Fruit fly (Drosophila melanogaster) whole organism, embryonic: ENCODE data around the gene CG3556.

Experiments
- Aef1 ChIP-seq: fragments of 200-800 bp; sonication (Bioruptor generic); IDR thresholded peaks from 3 replicates; pipeline ENCODE4 v1.3.6; 2022; ENCODE audit warnings: missing biosample characterization, missing genetic modification characterization
- Bgb ChIP-seq: fragments of 200-800 bp; sonication (Bioruptor generic); IDR thresholded peaks from 2 replicates; pipeline ENCODE4 v1.3.6; 2022; ENCODE audit warnings: missing biosample characterization, missing genetic modification characterization; ENCODE audit not compliant: partially characterized antibody
- C15 ChIP-seq: fragments of 200-800 bp; sonication (Bioruptor generic); IDR thresholded peaks from 3 replicates; pipeline ENCODE4 v1.3.6; 2022; ENCODE audit warnings: missing biosample characterization, missing genetic modification characterization
- CG10979 ChIP-seq: fragments of 200-800 bp; sonication (Bioruptor generic); optimal IDR thresholded peaks from 2 replicates; lab custom pipeline; 2018; ENCODE audit warnings: missing biosample characterization, mild to moderate bottlenecking, missing genetic modification characterization, moderate library complexity
- CG11504 ChIP-seq: fragments of 200-800 bp; sonication (Bioruptor generic); optimal IDR thresholded peaks from 3 replicates; lab custom pipeline; 2019; ENCODE audit warnings: missing biosample characterization, mild to moderate bottlenecking, missing genetic modification characterization, moderate library complexity
- CG13287 ChIP-seq: fragments of 200-800 bp; sonication (Bioruptor generic); IDR thresholded peaks from 2 replicates; pipeline ENCODE4 v1.3.6; 2022; ENCODE audit warnings: missing biosample characterization, missing genetic modification characterization; ENCODE audit not compliant: partially characterized antibody
- CG15696 ChIP-seq: fragments of 200-800 bp; sonication (Bioruptor generic); optimal IDR thresholded peaks from 2 replicates; lab custom pipeline; 2019; ENCODE audit warnings: missing biosample characterization, mild to moderate bottlenecking, missing genetic modification characterization, moderate library complexity
- CG1647 ChIP-seq: fragments of 200-800 bp; sonication (Bioruptor generic); optimal IDR thresholded peaks from 3 replicates; lab custom pipeline; 2016; ENCODE audit warnings: missing biosample characterization, missing genetic modification characterization
- CG17385 ChIP-seq: fragments of 200-800 bp; sonication (Bioruptor generic); optimal IDR thresholded peaks from 3 replicates; lab custom pipeline; 2018; ENCODE audit warnings: missing biosample characterization, mild to moderate bottlenecking, missing genetic modification characterization
- CG17802 ChIP-seq: fragments of 200-800 bp; sonication (Bioruptor generic); optimal IDR thresholded peaks from 2 replicates; lab custom pipeline; 2018; ENCODE audit warnings: missing biosample characterization, mild to moderate bottlenecking, missing genetic modification characterization, moderate library complexity
- CG18011 ChIP-seq: fragments of 200-800 bp; sonication (Bioruptor generic); optimal IDR thresholded peaks from 2 replicates; lab custom pipeline; 2017; ENCODE audit warnings: missing biosample characterization, missing genetic modification characterization, mild to moderate bottlenecking, moderate library complexity, missing genotype
- CG1832 ChIP-seq: fragments of 200-800 bp; sonication (Bioruptor generic); optimal IDR thresholded peaks from 2 replicates; lab custom pipeline; 2017; ENCODE audit warnings: missing biosample characterization, mild to moderate bottlenecking, missing genetic modification characterization, inconsistent platforms
- CG2678 ChIP-seq: fragments of 200-800 bp; sonication (Bioruptor generic); optimal IDR thresholded peaks from 3 replicates; lab custom pipeline; 2019; ENCODE audit warnings: missing biosample characterization, mild to moderate bottlenecking, missing genetic modification characterization, moderate library complexity
- CG31365 ChIP-seq: fragments of 200-800 bp; sonication (Bioruptor generic); optimal IDR thresholded peaks from 2 replicates; lab custom pipeline; 2018; ENCODE audit warnings: missing biosample characterization, mild to moderate bottlenecking, missing genetic modification characterization
- CG31441 ChIP-seq: fragments of 200-800 bp; sonication (Bioruptor generic); IDR thresholded peaks from 2 replicates; pipeline ENCODE4 v1.3.6; 2022; ENCODE audit warnings: missing biosample characterization, missing genetic modification characterization
- CG33213 ChIP-seq: fragments of 200-800 bp; sonication (Bioruptor generic); optimal IDR thresholded peaks from 3 replicates; lab custom pipeline; 2016; ENCODE audit warnings: missing biosample characterization, missing genetic modification characterization
- CG4404 ChIP-seq: fragments of 200-800 bp; sonication (Bioruptor generic); IDR thresholded peaks from 2 replicates; pipeline ENCODE4 v1.3.6; 2022; ENCODE audit warnings: missing biosample characterization, missing genetic modification characterization
- CG7271 ChIP-seq: fragments of 200-800 bp; sonication (Bioruptor generic); optimal IDR thresholded peaks from 2 replicates; lab custom pipeline; 2018; ENCODE audit warnings: missing biosample characterization, mild to moderate bottlenecking, missing genetic modification characterization, moderate library complexity
- CG8290 ChIP-seq, 3 experiments: fragments of 200-800 bp; sonication (Bioruptor generic); optimal IDR thresholded peaks; 2 replicates each; lab custom pipeline; 2016 to 2019; ENCODE audit warnings: missing biosample characterization in 3 of 3, missing genetic modification characterization in 3 of 3, mild to moderate bottlenecking in 2 of 3, moderate library complexity in 1 of 3
- CHES-1-like ChIP-seq: fragments of 200-800 bp; sonication (Bioruptor generic); optimal IDR thresholded peaks from 2 replicates; lab custom pipeline; 2016; ENCODE audit warnings: missing biosample characterization, missing genetic modification characterization
- CoRest ChIP-seq: fragments of 200-800 bp; sonication (Bioruptor generic); optimal IDR thresholded peaks from 3 replicates; lab custom pipeline; 2018; ENCODE audit warnings: missing biosample characterization, mild to moderate bottlenecking, missing genetic modification characterization, moderate library complexity
- D19A ChIP-seq: fragments of 200-800 bp; optimal IDR thresholded peaks from 3 replicates; lab custom pipeline; 2019; ENCODE audit warnings: missing biosample characterization, mild to moderate bottlenecking, missing genetic modification characterization, moderate library complexity
- Eip74EF ChIP-seq, 2 experiments: fragments of 200-800 bp in 1 of 2; fragments of >200 bp in 1 of 2; sonication (Bioruptor generic) in 1 of 2; optimal IDR thresholded peaks; 2 replicates each; lab custom pipeline; 2017 to 2019; ENCODE audit warnings: missing biosample characterization in 2 of 2, missing genetic modification characterization in 2 of 2, mild to moderate bottlenecking in 1 of 2, moderate library complexity in 1 of 2
- Hand ChIP-seq: fragments of 200-800 bp; sonication (Bioruptor generic); optimal IDR thresholded peaks from 2 replicates; lab custom pipeline; 2017; ENCODE audit warnings: mild to moderate bottlenecking, missing biosample characterization, missing genetic modification reagents, missing genetic modification characterization
- Hr3 ChIP-seq: fragments of 200-800 bp; sonication (Bioruptor generic); optimal IDR thresholded peaks from 3 replicates; lab custom pipeline; 2016; ENCODE audit warnings: missing biosample characterization, missing genetic modification characterization
- NfI ChIP-seq: fragments of 200-800 bp; sonication (Bioruptor generic); optimal IDR thresholded peaks from 3 replicates; lab custom pipeline; 2018; ENCODE audit warnings: missing biosample characterization, mild to moderate bottlenecking, missing genetic modification characterization, moderate library complexity
- Ravus ChIP-seq: fragments of 200-800 bp; sonication (Bioruptor generic); IDR thresholded peaks from 2 replicates; pipeline ENCODE4 v1.3.6; 2022; ENCODE audit warnings: missing biosample characterization, missing genetic modification characterization
- Rx ChIP-seq: fragments of 200-800 bp; sonication (Bioruptor generic); IDR thresholded peaks from 2 replicates; pipeline ENCODE4 v1.3.6; 2022; ENCODE audit warnings: missing biosample characterization, missing genetic modification characterization
- Six4 ChIP-seq: fragments of 200-800 bp; sonication (Bioruptor generic); optimal IDR thresholded peaks from 2 replicates; lab custom pipeline; 2016; ENCODE audit warnings: missing biosample characterization, missing genetic modification characterization
- YL-1 ChIP-seq: fragments of 200-800 bp; sonication (Bioruptor generic); optimal IDR thresholded peaks from 3 replicates; lab custom pipeline; 2017; ENCODE audit warnings: missing biosample characterization, mild to moderate bottlenecking, missing genetic modification characterization
- ase ChIP-seq: fragments of 200-800 bp; sonication (Bioruptor generic); IDR thresholded peaks from 3 replicates; pipeline ENCODE4 v1.3.6; 2022; ENCODE audit warnings: missing biosample characterization, missing genetic modification characterization
- bsh ChIP-seq, 2 experiments: fragments of 200-800 bp; sonication (Bioruptor generic); optimal IDR thresholded peaks; 2 replicates each; lab custom pipeline; 2017 to 2018; ENCODE audit warnings: mild to moderate bottlenecking in 2 of 2, missing biosample characterization in 2 of 2, missing genetic modification characterization in 2 of 2, moderate library complexity in 1 of 2
- chm ChIP-seq: fragments of 200-800 bp; sonication (Bioruptor generic); IDR thresholded peaks from 2 replicates; pipeline ENCODE4 v1.3.6; 2022; ENCODE audit warnings: missing biosample characterization, missing genetic modification characterization
- dimm ChIP-seq: fragments of 200-800 bp; sonication (Bioruptor generic); IDR thresholded peaks from 2 replicates; pipeline ENCODE4 v1.3.6; 2022; ENCODE audit warnings: missing biosample characterization, missing genetic modification characterization
- fd96Cb ChIP-seq: fragments of 200-800 bp; sonication (Bioruptor generic); optimal IDR thresholded peaks from 2 replicates; lab custom pipeline; 2018; ENCODE audit warnings: missing biosample characterization, mild to moderate bottlenecking, missing genetic modification characterization, moderate library complexity
- ftz-f1 ChIP-seq: fragments of 200-800 bp; sonication (Bioruptor generic); optimal IDR thresholded peaks from 2 replicates; lab custom pipeline; 2016; ENCODE audit warnings: missing biosample characterization, missing genetic modification characterization
- knrl ChIP-seq: fragments of 200-800 bp; sonication (Bioruptor generic); IDR thresholded peaks from 3 replicates; pipeline ENCODE4 v1.3.6; 2022; ENCODE audit warnings: missing biosample characterization, missing genetic modification characterization; ENCODE audit not compliant: partially characterized antibody
- lab ChIP-seq: fragments of 200-800 bp; sonication (Bioruptor generic); optimal IDR thresholded peaks from 3 replicates; lab custom pipeline; 2017; ENCODE audit warnings: missing biosample characterization, missing genetic modification characterization, mild to moderate bottlenecking, moderate library complexity, missing genetic modification reagents
- mld ChIP-seq: fragments of 200-800 bp; sonication (Bioruptor generic); IDR thresholded peaks from 3 replicates; pipeline ENCODE4 v1.3.6; 2022; ENCODE audit warnings: missing biosample characterization, missing genetic modification characterization; ENCODE audit not compliant: partially characterized antibody
- nerfin-1 ChIP-seq: fragments of 200-800 bp; sonication (Bioruptor generic); optimal IDR thresholded peaks from 3 replicates; lab custom pipeline; 2019; ENCODE audit warnings: missing biosample characterization, mild to moderate bottlenecking, missing genetic modification characterization, moderate library complexity
- onecut ChIP-seq: fragments of 200-800 bp; sonication (Bioruptor generic); IDR thresholded peaks from 2 replicates; pipeline ENCODE4 v1.3.6; 2022; ENCODE audit warnings: missing biosample characterization, missing genetic modification characterization
- pum ChIP-seq: fragments of 200-800 bp; sonication (Bioruptor generic); optimal IDR thresholded peaks from 2 replicates; lab custom pipeline; 2016; ENCODE audit warnings: missing biosample characterization, missing genetic modification characterization
- sc ChIP-seq, 3 experiments: fragments of >200 bp in 2 of 3; fragments of 200-800 bp in 1 of 3; sonication (Bioruptor generic) in 1 of 3; optimal IDR thresholded peaks; 2 replicates in 2 of 3; 3 replicates in 1 of 3; lab custom pipeline; 2017; ENCODE audit warnings: mild to moderate bottlenecking in 1 of 3, missing biosample characterization in 1 of 3, missing genetic modification characterization in 1 of 3, missing genetic modification reagents in 1 of 3
- sens ChIP-seq: fragments of 200-800 bp; sonication (Bioruptor generic); peaks from one replicate; lab custom pipeline; 2016; ENCODE audit warnings: missing biosample characterization, missing genetic modification characterization
- sob ChIP-seq: fragments of 200-800 bp; sonication (Bioruptor generic); IDR thresholded peaks from 2 replicates; pipeline ENCODE4 v1.3.6; 2022; ENCODE audit warnings: missing biosample characterization, missing genetic modification characterization
- sr ChIP-seq: fragments of 200-800 bp; sonication (Bioruptor generic); IDR thresholded peaks from 3 replicates; pipeline ENCODE4 v1.3.6; 2022; ENCODE audit warnings: missing biosample characterization, missing genetic modification characterization
- trem ChIP-seq: fragments of 200-800 bp; optimal IDR thresholded peaks from 3 replicates; lab custom pipeline; 2019; ENCODE audit warnings: missing biosample characterization, mild to moderate bottlenecking, missing genetic modification characterization, moderate library complexity
- usp ChIP-seq: fragments of >200 bp; optimal IDR thresholded peaks from 2 replicates; lab custom pipeline; 2017; ENCODE audit warnings: missing biosample characterization, missing genetic modification characterization
- vvl ChIP-seq: fragments of 200-800 bp; sonication (Bioruptor generic); IDR thresholded peaks from 2 replicates; pipeline ENCODE4 v1.3.6; 2022; ENCODE audit warnings: missing biosample characterization, missing genetic modification characterization
- zfh1 ChIP-seq: fragments of 200-800 bp; sonication (Bioruptor generic); IDR thresholded peaks from 3 replicates; pipeline ENCODE4 v1.3.6; 2022; ENCODE audit warnings: missing biosample characterization, missing genetic modification characterization

CG3556 gene

DNA sequence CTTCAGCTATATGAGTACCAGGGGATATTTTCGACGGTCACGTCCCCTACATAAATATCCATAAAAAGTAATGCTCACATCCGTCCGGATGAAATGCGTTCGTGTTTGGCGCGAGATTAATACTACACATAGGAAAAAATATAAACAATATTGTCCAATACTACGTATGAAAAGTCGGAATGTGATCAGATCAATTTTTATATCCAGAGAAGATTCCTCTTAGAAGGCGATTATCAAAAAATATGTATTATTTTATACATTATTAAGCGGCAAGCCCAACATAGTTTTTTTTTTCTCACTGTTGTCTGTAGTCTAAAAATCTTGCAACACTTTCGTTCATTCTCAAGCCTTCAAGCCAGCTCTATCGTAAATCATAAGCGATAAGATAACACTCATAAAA is 43.9 kb downstream of the CG3556 start (continued):
- TF ChIP-seq bsh (GFP tag; optimal IDR thresholded peaks at IDR 0.05; lab: Kevin White, UChicago), result peak in 1 of 2 experiments; percentile 62
- TF ChIP-seq CG17802 (tag; lab: Kevin White, UChicago), result no peak
- no peak for TF ChIP-seq CG8290 (GFP tag; optimal IDR thresholded peaks at IDR 0.05; lab: Kevin White, UChicago)
- no peak for TF ChIP-seq CG8290 (tag; optimal IDR thresholded peaks at IDR 0.05; lab: Kevin White, UChicago)
- TF ChIP-seq Eip74EF (GFP tag; optimal IDR thresholded peaks at IDR 0.05; lab: Kevin White, UChicago), result no peak
- TF ChIP-seq CG31365 (tag; lab: Kevin White, UChicago), result no peak
- TF ChIP-seq nerfin-1 (tag; lab: Kevin White, UChicago), result no peak
- no peak for TF ChIP-seq Ravus (GFP tag; lab: Robert Waterston, UW)
- TF ChIP-seq C15 (GFP tag; lab: Robert Waterston, UW), result no peak
- peak; percentile 9 for TF ChIP-seq D19A (tag; lab: Kevin White, UChicago)
- TF ChIP-seq CG13287 (GFP tag; lab: Robert Waterston, UW), result no peak
- TF ChIP-seq CG15696, result peak; percentile 57
- TF ChIP-seq usp (GFP tag; lab: Kevin White, UChicago), result no peak
- no peak for TF ChIP-seq YL-1 (GFP tag; lab: Kevin White, UChicago)
- TF ChIP-seq Hand (GFP tag; lab: Kevin White, UChicago), result no peak
- no peak for TF ChIP-seq sr (GFP tag; lab: Robert Waterston, UW)
- peak; percentile 42 for TF ChIP-seq CG31441 (GFP tag; lab: Robert Waterston, UW)
- TF ChIP-seq onecut, result no peak
- no peak for TF ChIP-seq CG33213 (GFP tag; lab: Kevin White, UChicago)
- peak; percentile 61 for TF ChIP-seq CG10979 (tag; lab: Kevin White, UChicago)
- TF ChIP-seq NfI (GFP tag; lab: Kevin White, UChicago), result no peak
- peak; percentile 32 for TF ChIP-seq CG2678 (tag; lab: Kevin White, UChicago)
- TF ChIP-seq ftz-f1 (GFP tag; lab: Kevin White, UChicago), result no peak
- TF ChIP-seq Six4 (GFP tag; lab: Kevin White, UChicago), result no peak
- peak; percentile 16; the same call in 1 of the 2 replicates for TF ChIP-seq chm
- TF ChIP-seq CG7271, result no peak
- no peak for TF ChIP-seq Aef1 (GFP tag; lab: Robert Waterston, UW)
- no peak for TF ChIP-seq Hr3 (GFP tag; lab: Kevin White, UChicago)
- TF ChIP-seq CG11504, result peak; percentile 36
- TF ChIP-seq CG17385 (GFP tag; lab: Kevin White, UChicago), result peak; percentile 3
- TF ChIP-seq CoRest (tag; lab: Kevin White, UChicago), result peak; percentile 23
- peak; percentile 34 for TF ChIP-seq CG4404 (GFP tag; lab: Robert Waterston, UW)
- no peak for TF ChIP-seq sc (optimal IDR thresholded peaks at IDR 0.05; lab: Kevin White, UChicago)
- peak; percentile 17 for TF ChIP-seq sc (GFP tag; optimal IDR thresholded peaks at IDR 0.05; lab: Kevin White, UChicago)
- peak; percentile 31 for TF ChIP-seq trem (tag; lab: Kevin White, UChicago)
- TF ChIP-seq ase, result no peak
- no peak for TF ChIP-seq sob (GFP tag; lab: Robert Waterston, UW)
- no peak for TF ChIP-seq lab (GFP tag; lab: Kevin White, UChicago)
- no peak for TF ChIP-seq CG18011 (GFP tag; lab: Kevin White, UChicago)
- peak; percentile 58; the same call in 1 of the 2 replicates for TF ChIP-seq vvl
- peak; percentile 17 for TF ChIP-seq fd96Cb (tag; lab: Kevin White, UChicago)
- no peak for TF ChIP-seq CG1647 (GFP tag; lab: Kevin White, UChicago)
- TF ChIP-seq CHES-1-like (GFP tag; lab: Kevin White, UChicago), result no peak
- TF ChIP-seq CG1832 (GFP tag; lab: Kevin White, UChicago), result no peak
- TF ChIP-seq Bgb, result no peak
- peak; percentile 78 for TF ChIP-seq sens (GFP tag; lab: Kevin White, UChicago)
- no peak for TF ChIP-seq knrl (GFP tag; lab: Robert Waterston, UW)
- TF ChIP-seq Rx (GFP tag; lab: Robert Waterston, UW), result no peak
- peak; percentile 52; the same call in 1 of the 3 replicates for TF ChIP-seq zfh1 (GFP tag; lab: Robert Waterston, UW)
- TF ChIP-seq pum, result no peak
- no peak for TF ChIP-seq dimm (GFP tag; lab: Robert Waterston, UW)
- no peak for TF ChIP-seq mld (GFP tag; lab: Robert Waterston, UW)
